Fruit fly (Drosophila melanogaster): ENCODE data around the gene CG31140.
A peak's percentile ranks its signal among the peaks of the same experiment; 100 is the strongest.

CG31140 gene

DNA sequence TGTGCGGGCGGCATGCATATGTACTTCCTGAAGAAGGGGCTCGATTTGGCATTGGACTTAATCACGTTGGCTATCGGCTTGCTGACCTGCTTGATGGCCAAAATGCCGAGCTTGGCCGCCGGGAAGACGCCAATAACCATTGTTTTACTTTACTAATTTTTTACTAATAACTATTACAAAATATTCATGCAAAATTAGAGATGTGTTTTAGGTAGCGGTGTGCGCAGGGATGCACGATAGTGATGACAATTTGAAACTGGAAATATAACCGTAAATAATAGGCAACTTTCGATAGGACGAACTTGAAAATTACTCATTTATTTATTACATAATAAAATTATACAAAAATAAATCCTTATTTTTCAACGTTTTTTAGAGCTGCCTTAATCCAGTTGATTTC lies 35.6 kb upstream of the CG31140 start, which contains the start of gene CG13601 (continued):
- TF ChIP-seq Oli (tag; optimal IDR thresholded peaks at IDR 0.05) (no peak), row (GFP tag; IDR thresholded peaks at IDR 0.05) (peak; percentile 84), bsh (GFP tag; optimal IDR thresholded peaks at IDR 0.05) (peak in 1 of 2 experiments; percentile 18), CG34422 (GFP tag; IDR thresholded peaks at IDR 0.05) (peak; percentile 49; the same call in 1 of the 3 replicates), gcm (GFP tag; optimal IDR thresholded peaks at IDR 0.05) (peak; percentile 4), CG14050 (GFP tag; IDR thresholded peaks at IDR 0.05) (no peak), Dfd (GFP tag; optimal IDR thresholded peaks at IDR 0.05) (no peak), prd (optimal IDR thresholded peaks at IDR 0.05) (no peak), prd (GFP tag; IDR thresholded peaks at IDR 0.05) (peak; percentile 31; the same call in 1 of the 3 replicates), Gug (GFP tag; IDR thresholded peaks at IDR 0.05) (peak; percentile 56; the same call in 1 of the 4 replicates), Lim3 (GFP tag; IDR thresholded peaks at IDR 0.05) (no peak), CG30403 (GFP tag; optimal IDR thresholded peaks at IDR 0.05) (peak; percentile 49), trh (GFP tag; optimal IDR thresholded peaks at IDR 0.05) (no peak), ab (GFP tag; optimal IDR thresholded peaks at IDR 0.05) (no peak), mld (GFP tag; IDR thresholded peaks at IDR 0.05; ENCODE audit: partially characterized antibody) (0 out of 3 replicates have a peak, but pooled peaks have one; percentile 29), CG31365 (tag; optimal IDR thresholded peaks at IDR 0.05) (no peak), Camta (GFP tag; optimal IDR thresholded peaks at IDR 0.05) (no peak), CG7963 (GFP tag; IDR thresholded peaks at IDR 0.05; ENCODE audit: partially characterized antibody) (0 out of 3 replicates have a peak, but pooled peaks have one; percentile 53), CG10543 (GFP tag; optimal IDR thresholded peaks at IDR 0.05) (peak; percentile 53), Doc3 (GFP tag; IDR thresholded peaks at IDR 0.05; ENCODE audit: partially characterized antibody) (peak; percentile 87), HmgD (GFP tag; optimal IDR thresholded peaks at IDR 0.05) (no peak), danr (GFP tag; IDR thresholded peaks at IDR 0.05) (no peak), bbx (GFP tag; IDR thresholded peaks at IDR 0.05; ENCODE audit: partially characterized antibody) (peak; percentile 83), B-H1 (GFP tag; IDR thresholded peaks at IDR 0.05) (no peak), Hr78 (GFP tag; optimal IDR thresholded peaks at IDR 0.05) (no peak), lilli (GFP tag; optimal IDR thresholded peaks at IDR 0.05) (peak; percentile 45), CG3995 (GFP tag; optimal IDR thresholded peaks at IDR 0.05) (peak; percentile 24), amos (GFP tag; IDR thresholded peaks at IDR 0.05; ENCODE audit: partially characterized antibody) (peak; percentile 80), CG10654 (GFP tag; optimal IDR thresholded peaks at IDR 0.05) (no peak), Eip74EF (GFP tag; optimal IDR thresholded peaks at IDR 0.05) (peak in 1 of 2 experiments; percentile 25), CG17359 (tag; optimal IDR thresholded peaks at IDR 0.05) (peak; percentile 23), CG17186 (GFP tag; optimal IDR thresholded peaks at IDR 0.05) (peak; percentile 89), CG16813 (GFP tag; IDR thresholded peaks at IDR 0.05; ENCODE audit: partially characterized antibody) (peak; percentile 79), ap (GFP tag; IDR thresholded peaks at IDR 0.05) (no peak), sqz (GFP tag; optimal IDR thresholded peaks at IDR 0.05) (peak; percentile 43), CG9932 (GFP tag; IDR thresholded peaks at IDR 0.05) (peak; percentile 73), lola (GFP tag; optimal IDR thresholded peaks at IDR 0.05) (peak in 1 of 3 experiments; percentile 6), E2f2 (GFP tag; IDR thresholded peaks at IDR 0.05) (peak; percentile 43), vvl (GFP tag; IDR thresholded peaks at IDR 0.05) (peak; percentile 37; the same call in 1 of the 2 replicates), caup (GFP tag; optimal IDR thresholded peaks at IDR 0.05; ENCODE audit: severe bottlenecking) (no peak), bigmax (GFP tag; optimal IDR thresholded peaks at IDR 0.05) (peak; percentile 22), nmo (GFP tag; optimal IDR thresholded peaks at IDR 0.05) (peak; percentile 33), Bteb2 (GFP tag; optimal IDR thresholded peaks at IDR 0.05) (no peak), hkb (optimal IDR thresholded peaks at IDR 0.05) (no peak), hkb (GFP tag; IDR thresholded peaks at IDR 0.05) (0 out of 2 replicates have a peak, but pooled peaks have one; percentile 21), MBD-R2 (GFP tag; IDR thresholded peaks at IDR 0.05) (peak; percentile 80), Dek (tag; optimal IDR thresholded peaks at IDR 0.05) (peak; percentile 18), tin (GFP tag; optimal IDR thresholded peaks at IDR 0.05) (no peak), inv (GFP tag; IDR thresholded peaks at IDR 0.05; ENCODE audit: partially characterized antibody) (peak; percentile 72)

Measured in whole organism, embryonic.